Worm (Caenorhabditis elegans): ENCODE results near the gene W02D7.5.

- TF ChIP-seq ama-1 (optimal IDR thresholded peaks at IDR 0.05): no peak
- TF ChIP-seq ceh-36 (tag; optimal IDR thresholded peaks at IDR 0.05): no peak
- no peak for TF ChIP-seq sea-1 (GFP tag; conservative IDR thresholded peaks at IDR 0.05)
- no peak for TF ChIP-seq tbx-11 (GFP tag; IDR thresholded peaks at IDR 0.05)
Observed at ce11 chrV:8263941-8264340, 35.1 kb downstream of the W02D7.5 start, which contains the start of gene C16D9.9.

Data from whole organism, early embryonic.